Worm (Caenorhabditis elegans) whole organism, early embryonic: Measurements from ENCODE around the gene C05D9.7.

Experiments
- B0310.2 ChIP-seq: sonication (generic microtip); optimal IDR thresholded peaks from 2 replicates; lab custom pipeline; 2016; ENCODE audit warnings: mild to moderate bottlenecking, missing genetic modification characterization, missing compliant biosample characterization
- F13C5.2 ChIP-seq: sonication (generic microtip); optimal IDR thresholded peaks from 2 replicates; lab custom pipeline; 2017; ENCODE audit warnings: mild to moderate bottlenecking, missing genetic modification characterization, inconsistent platforms, missing compliant biosample characterization
- aly-1 ChIP-seq: sonication (generic microtip); optimal IDR thresholded peaks from 2 replicates; lab custom pipeline; 2016; ENCODE audit warnings: missing genetic modification characterization, missing compliant biosample characterization
- ama-1 ChIP-seq: fragments of 150-350 bp; optimal IDR thresholded peaks from 2 replicates; lab custom pipeline; 2014
- ceh-13 ChIP-seq: fragments of 200-800 bp; sonication (Bioruptor generic); optimal IDR thresholded peaks from 2 replicates; lab custom pipeline; 2018; ENCODE audit warnings: mild to moderate bottlenecking, missing genetic modification characterization, missing compliant biosample characterization
- ceh-36 ChIP-seq: sonication (generic microtip); optimal IDR thresholded peaks from 2 replicates; lab custom pipeline; 2016; ENCODE audit warnings: missing genetic modification characterization, inconsistent platforms, missing compliant biosample characterization
- ets-7 ChIP-seq: sonication (generic microtip); optimal IDR thresholded peaks from 2 replicates; lab custom pipeline; 2016; ENCODE audit warnings: missing genotype, missing genetic modification characterization, missing compliant biosample characterization
- flt-1 ChIP-seq: fragments of 200-800 bp; sonication (Bioruptor generic); IDR thresholded peaks from 2 replicates; pipeline ENCODE4 v1.3.6; 2022; ENCODE audit warnings: missing genetic modification characterization, missing compliant biosample characterization
- hmbx-1 ChIP-seq: sonication (generic microtip); optimal IDR thresholded peaks from 2 replicates; lab custom pipeline; 2016; ENCODE audit warnings: mild to moderate bottlenecking, missing genetic modification characterization, missing compliant biosample characterization
- hmg-4 ChIP-seq: fragments of 200-800 bp; sonication (Bioruptor generic); optimal IDR thresholded peaks from 2 replicates; lab custom pipeline; 2018; ENCODE audit warnings: mild to moderate bottlenecking, missing genetic modification characterization, missing compliant biosample characterization
- hnd-1 ChIP-seq: sonication (generic microtip); optimal IDR thresholded peaks from 2 replicates; lab custom pipeline; 2016; ENCODE audit warnings: missing genetic modification characterization, missing compliant biosample characterization
- pes-1 ChIP-seq: fragments of 200-800 bp; sonication (Bioruptor generic); IDR thresholded peaks from 2 replicates; pipeline ENCODE4 v1.3.6; 2022; ENCODE audit warnings: missing genetic modification reagents, missing genetic modification characterization, missing compliant biosample characterization
- scrt-1 ChIP-seq: fragments of 200-800 bp; sonication (Bioruptor generic); IDR thresholded peaks from 2 replicates; pipeline ENCODE4 v1.3.6; 2022; ENCODE audit warnings: missing genetic modification characterization, missing compliant biosample characterization
- sea-1 ChIP-seq: fragments of 200-800 bp; sonication (Bioruptor generic); conservative IDR thresholded peaks from 2 replicates; pipeline ENCODE4 v1.3.6; 2022; ENCODE audit warnings: missing genetic modification characterization, missing compliant biosample characterization
- tbx-11 ChIP-seq: fragments of 200-800 bp; sonication (Bioruptor generic); IDR thresholded peaks from 2 replicates; pipeline ENCODE4 v1.3.6; 2022; ENCODE audit warnings: missing genetic modification characterization, missing compliant biosample characterization
- tbx-37 ChIP-seq: fragments of 200-800 bp; sonication (Bioruptor generic); conservative IDR thresholded peaks from 2 replicates; pipeline ENCODE4 v1.3.6; 2022; ENCODE audit warnings: missing genetic modification reagents, missing genetic modification characterization, missing compliant biosample characterization
- tra-4 ChIP-seq: sonication (generic microtip); optimal IDR thresholded peaks from 2 replicates; lab custom pipeline; 2017; ENCODE audit warnings: missing genetic modification characterization, missing compliant biosample characterization

The C05D9.7 gene

ce11 chrX:1103702-1104262 lies 15.4 kb downstream of the C05D9.7 start, which contains the start of gene ife-4:
Gene ife-4 (plus strand): TSS chrX:1104212.
- TF ChIP-seq F13C5.2, result peak; percentile 71
- TF ChIP-seq hmg-4 (GFP tag; lab: Kevin White, UChicago), result peak; percentile 71
- TF ChIP-seq B0310.2 (tag; lab: Kevin White, UChicago), result no peak
- no peak for TF ChIP-seq hnd-1 (tag; lab: Kevin White, UChicago)
- TF ChIP-seq flt-1, result 0 out of 2 replicates have a peak, but pooled peaks have one; percentile 29
- TF ChIP-seq ets-7 (tag; lab: Kevin White, UChicago), result no peak
- TF ChIP-seq scrt-1 (GFP tag; lab: Robert Waterston, UW), result no peak
- TF ChIP-seq hmbx-1 (tag; lab: Kevin White, UChicago), result no peak
- TF ChIP-seq ama-1 (lab: Kevin White, UChicago), result no peak

ce11 chrX:1096808-1097207 lies 22.4 kb downstream of the C05D9.7 start, which contains the start of the genes pigx-1 and rme-6:
Gene pigx-1 (minus strand): TSS chrX:1097013.
Gene rme-6 (plus strand): TSS chrX:1097152.
- TF ChIP-seq ceh-13 (GFP tag; lab: Kevin White, UChicago) (no peak), pes-1 (no peak), F13C5.2 (peak; percentile 16)

ce11 chrX:1094332-1094731 lies 24.9 kb downstream of the C05D9.7 start:
- TF ChIP-seq hnd-1 (tag; lab: Kevin White, UChicago), result no peak
- TF ChIP-seq ceh-36, result no peak
- TF ChIP-seq hmg-4 (GFP tag; lab: Kevin White, UChicago), result no peak
- TF ChIP-seq pes-1, result no peak
- TF ChIP-seq scrt-1 (GFP tag; lab: Robert Waterston, UW), result no peak
- TF ChIP-seq tbx-37 (GFP tag; lab: Robert Waterston, UW), result no peak

ce11 chrX:1093154-1093553 lies 26.1 kb downstream of the C05D9.7 start:
- TF ChIP-seq B0310.2 (tag; lab: Kevin White, UChicago) (no peak), aly-1 (tag; lab: Kevin White, UChicago) (no peak), hnd-1 (tag; lab: Kevin White, UChicago) (peak; percentile 9), sea-1 (GFP tag; lab: Robert Waterston, UW) (0 out of 2 replicates have a peak, but pooled peaks have one; percentile 38), pes-1 (no peak), hmbx-1 (tag; lab: Kevin White, UChicago) (no peak), F13C5.2 (peak; percentile 91), ets-7 (tag; lab: Kevin White, UChicago) (no peak), tbx-37 (GFP tag; lab: Robert Waterston, UW) (no peak), tbx-11 (GFP tag; lab: Robert Waterston, UW) (no peak), tra-4 (tag; lab: Kevin White, UChicago) (no peak), ceh-13 (GFP tag; lab: Kevin White, UChicago) (no peak), ceh-36 (no peak), scrt-1 (GFP tag; lab: Robert Waterston, UW) (no peak), ama-1 (lab: Kevin White, UChicago) (no peak), hmg-4 (GFP tag; lab: Kevin White, UChicago) (peak; percentile 91), flt-1 (0 out of 2 replicates have a peak, but pooled peaks have one; percentile 13)

- TF ChIP-seq ceh-36 (no peak), B0310.2 (tag; lab: Kevin White, UChicago) (no peak), sea-1 (GFP tag; lab: Robert Waterston, UW) (no peak), ceh-13 (GFP tag; lab: Kevin White, UChicago) (no peak), hnd-1 (tag; lab: Kevin White, UChicago) (no peak), tbx-11 (GFP tag; lab: Robert Waterston, UW) (no peak), pes-1 (no peak)
Observed at ce11 chrX:1089676-1090075, 29.5 kb downstream of the C05D9.7 start.

- TF ChIP-seq aly-1 (tag; lab: Kevin White, UChicago), result no peak
- TF ChIP-seq hmbx-1 (tag; lab: Kevin White, UChicago), result no peak
- no peak for TF ChIP-seq pes-1
- TF ChIP-seq hnd-1 (tag; lab: Kevin White, UChicago), result no peak
- no peak for TF ChIP-seq sea-1 (GFP tag; lab: Robert Waterston, UW)
- no peak for TF ChIP-seq hmg-4 (GFP tag; lab: Kevin White, UChicago)
- TF ChIP-seq ceh-36, result no peak
- TF ChIP-seq tbx-37 (GFP tag; lab: Robert Waterston, UW), result no peak
- no peak for TF ChIP-seq B0310.2 (tag; lab: Kevin White, UChicago)
- TF ChIP-seq ceh-13 (GFP tag; lab: Kevin White, UChicago), result no peak
- no peak for TF ChIP-seq tra-4 (tag; lab: Kevin White, UChicago)
- TF ChIP-seq scrt-1 (GFP tag; lab: Robert Waterston, UW), result no peak
- no peak for TF ChIP-seq F13C5.2
- TF ChIP-seq ama-1 (lab: Kevin White, UChicago), result no peak
- TF ChIP-seq ets-7 (tag; lab: Kevin White, UChicago), result no peak
- TF ChIP-seq tbx-11 (GFP tag; lab: Robert Waterston, UW), result no peak
- TF ChIP-seq flt-1, result no peak
Observed at ce11 chrX:1089133-1089532, 30.1 kb downstream of the C05D9.7 start.

ce11 chrX:1088048-1088447 lies 31.2 kb downstream of the C05D9.7 start, which contains the start of gene rei-2:
Gene rei-2 (minus strand): TSS chrX:1088148.
- TF ChIP-seq ets-7 (tag; lab: Kevin White, UChicago), result no peak
- TF ChIP-seq ama-1 (lab: Kevin White, UChicago), result no peak
- TF ChIP-seq sea-1 (GFP tag; lab: Robert Waterston, UW), result no peak
- no peak for TF ChIP-seq ceh-36
- no peak for TF ChIP-seq hnd-1 (tag; lab: Kevin White, UChicago)
- no peak for TF ChIP-seq aly-1 (tag; lab: Kevin White, UChicago)
- TF ChIP-seq tra-4 (tag; lab: Kevin White, UChicago), result no peak
- TF ChIP-seq hmg-4 (GFP tag; lab: Kevin White, UChicago), result no peak
- no peak for TF ChIP-seq scrt-1 (GFP tag; lab: Robert Waterston, UW)
- TF ChIP-seq flt-1, result no peak
- no peak for TF ChIP-seq B0310.2 (tag; lab: Kevin White, UChicago)
- no peak for TF ChIP-seq pes-1
- no peak for TF ChIP-seq ceh-13 (GFP tag; lab: Kevin White, UChicago)
- no peak for TF ChIP-seq F13C5.2
- TF ChIP-seq tbx-37 (GFP tag; lab: Robert Waterston, UW), result no peak
- TF ChIP-seq tbx-11 (GFP tag; lab: Robert Waterston, UW), result no peak
- TF ChIP-seq hmbx-1 (tag; lab: Kevin White, UChicago), result no peak
